Comparison of ENCODE assay signal across 3 fruit fly cellular contexts in genomic region chr2L:20290665-20291064, dm6.
TF ChIP-seq lines count a peak whose summit lies in the region.

No protein-coding gene starts in this region.

- TF ChIP-seq CTCF in whole organism, embryonic (GFP tag; optimal IDR thresholded peaks at IDR 0.05; lab: Kevin White, UChicago): no peak

TF ChIP-seq in whole organism, embryonic, 481 proteins besides CTCF, POLR2A, EP300 and RAD21:
- TF ChIP-seq TFAM (GFP tag; optimal IDR thresholded peaks at IDR 0.05; lab: Kevin White, UChicago) (no peak), dysf (GFP tag; IDR thresholded peaks at IDR 0.05; lab: Robert Waterston, UW) (no peak), gem (tag; optimal IDR thresholded peaks at IDR 0.05; lab: Kevin White, UChicago) (no peak), bowl (GFP tag; IDR thresholded peaks at IDR 0.05; lab: Robert Waterston, UW) (no peak), NC2α (GFP tag; optimal IDR thresholded peaks at IDR 0.05; lab: Kevin White, UChicago) (no peak), CG7987 (GFP tag; optimal IDR thresholded peaks at IDR 0.05; lab: Kevin White, UChicago) (no peak), Abd-B (GFP tag; optimal IDR thresholded peaks at IDR 0.05; lab: Kevin White, UChicago) (no peak), repo (GFP tag; optimal IDR thresholded peaks at IDR 0.05; lab: Kevin White, UChicago) (no peak), h (optimal IDR thresholded peaks at IDR 0.05; lab: Kevin White, UChicago) (no peak), esg (GFP tag; conservative IDR thresholded peaks at IDR 0.05; lab: Robert Waterston, UW) (no peak), CG8290 (GFP tag; optimal IDR thresholded peaks at IDR 0.05; lab: Kevin White, UChicago) (no peak), CG8290 (tag; optimal IDR thresholded peaks at IDR 0.05; lab: Kevin White, UChicago) (peak; percentile 30 to 50), CG11247 (GFP tag; IDR thresholded peaks at IDR 0.05; lab: Robert Waterston, UW) (no peak), Hmr (GFP tag; optimal IDR thresholded peaks at IDR 0.05; lab: Kevin White, UChicago) (no peak), CG3065 (GFP tag; optimal IDR thresholded peaks at IDR 0.05; lab: Kevin White, UChicago) (no peak), CG8478 (optimal IDR thresholded peaks at IDR 0.05; lab: Kevin White, UChicago) (peak; percentile 58), chinmo (GFP tag; IDR thresholded peaks at IDR 0.05; lab: Robert Waterston, UW; ENCODE audit: partially characterized antibody) (no peak), cg (GFP tag; optimal IDR thresholded peaks at IDR 0.05; lab: Kevin White, UChicago) (no peak), CG8388 (GFP tag; optimal IDR thresholded peaks at IDR 0.05; lab: Kevin White, UChicago) (peak; percentile 3), CG16863 (GFP tag; optimal IDR thresholded peaks at IDR 0.05; lab: Kevin White, UChicago) (no peak), lola (GFP tag; optimal IDR thresholded peaks at IDR 0.05; lab: Kevin White, UChicago) (no peak), ap (GFP tag; IDR thresholded peaks at IDR 0.05; lab: Robert Waterston, UW) (no peak), Ptx1 (GFP tag; IDR thresholded peaks at IDR 0.05; lab: Robert Waterston, UW) (no peak), hb (GFP tag; IDR thresholded peaks at IDR 0.05; lab: Robert Waterston, UW; ENCODE audit: partially characterized antibody) (no peak), CG2199 (GFP tag; IDR thresholded peaks at IDR 0.05; lab: Robert Waterston, UW) (no peak), gcm (GFP tag; optimal IDR thresholded peaks at IDR 0.05; lab: Kevin White, UChicago) (no peak), Atf-2 (GFP tag; optimal IDR thresholded peaks at IDR 0.05; lab: Kevin White, UChicago) (no peak), CG17612 (GFP tag; IDR thresholded peaks at IDR 0.05; lab: Robert Waterston, UW) (peak; percentile 55; the same call in 1 of the 2 replicates), sens-2 (GFP tag; IDR thresholded peaks at IDR 0.05; lab: Robert Waterston, UW) (no peak), tin (GFP tag; optimal IDR thresholded peaks at IDR 0.05; lab: Kevin White, UChicago) (no peak), p53 (GFP tag; optimal IDR thresholded peaks at IDR 0.05; lab: Kevin White, UChicago) (no peak)

TF ChIP-seq in whole organism, prepupa, 60 proteins besides CTCF, POLR2A, EP300 and RAD21:
- peak; percentile 38 for TF ChIP-seq svp (GFP tag; lab: Kevin White, UChicago)
- TF ChIP-seq Eip93F (GFP tag; optimal IDR thresholded peaks at IDR 0.05; lab: Kevin White, UChicago): no peak
- no peak for TF ChIP-seq CG10669 (GFP tag; optimal IDR thresholded peaks at IDR 0.05; lab: Kevin White, UChicago)
- TF ChIP-seq Eip78C (GFP tag; lab: Kevin White, UChicago): peak; percentile 44

TF ChIP-seq in whole organism, wandering third instar larva, 38 proteins besides CTCF, POLR2A, EP300 and RAD21:
- TF ChIP-seq Myc (optimal IDR thresholded peaks at IDR 0.05; lab: Kevin White, UChicago) (peak; percentile 59), OdsH (GFP tag; optimal IDR thresholded peaks at IDR 0.05; lab: Kevin White, UChicago) (no peak), Abd-B (GFP tag; optimal IDR thresholded peaks at IDR 0.05; lab: Kevin White, UChicago) (peak; percentile 1), N (GFP tag; optimal IDR thresholded peaks at IDR 0.05; lab: Kevin White, UChicago) (peak; percentile 71), rgr (GFP tag; optimal IDR thresholded peaks at IDR 0.05; lab: Kevin White, UChicago) (no peak)
TF ChIP-seq in whole organism, wandering third instar larva: peak in this region for 3.
